Fruit fly (Drosophila melanogaster): Measurements from ENCODE around the gene CG18528.

dm6 chr3R:24357698-24358097 is 2.2 kb downstream of the CG18528 start, which contains the start of gene Golgin84:
- TF ChIP-seq Aef1 (GFP tag; IDR thresholded peaks at IDR 0.05) (no peak), MESR4 (GFP tag; optimal IDR thresholded peaks at IDR 0.05) (peak; percentile 59), abd-A (tag; optimal IDR thresholded peaks at IDR 0.05) (no peak), CG30431 (GFP tag; optimal IDR thresholded peaks at IDR 0.05) (no peak), CG8281 (tag; optimal IDR thresholded peaks at IDR 0.05) (no peak), Doc3 (GFP tag; IDR thresholded peaks at IDR 0.05; ENCODE audit: partially characterized antibody) (no peak), CG10565 (GFP tag; optimal IDR thresholded peaks at IDR 0.05) (no peak), CG9609 (GFP tag; optimal IDR thresholded peaks at IDR 0.05) (no peak), CG14710 (tag; optimal IDR thresholded peaks at IDR 0.05) (no peak), lilli (GFP tag; optimal IDR thresholded peaks at IDR 0.05) (no peak), croc (GFP tag; conservative IDR thresholded peaks at IDR 0.05) (no peak), tin (GFP tag; optimal IDR thresholded peaks at IDR 0.05) (no peak), Blimp-1 (GFP tag; optimal IDR thresholded peaks at IDR 0.05) (no peak)

Data from whole organism, embryonic.